Worm (Caenorhabditis elegans) whole organism, L3 larva: ENCODE results near the gene cbp-3.

Experiments
- nfya-1 ChIP-seq: sonication (generic microtip); optimal IDR thresholded peaks from 2 replicates; lab custom pipeline; 2017; ENCODE audit warnings: missing genetic modification characterization, mild to moderate bottlenecking, missing compliant biosample characterization, antibody characterized with exemption, moderate library complexity; ENCODE audit not compliant: insufficient read depth
- nhr-12 ChIP-seq: fragments of 150-350 bp; optimal IDR thresholded peaks from 2 replicates; lab custom pipeline; 2014; ENCODE audit warnings: missing biosample characterization, missing genetic modification characterization
- nhr-28 ChIP-seq: fragments of 150-350 bp; optimal IDR thresholded peaks from 2 replicates; lab custom pipeline; 2014; ENCODE audit warnings: missing biosample characterization, missing genetic modification characterization
- nhr-76 ChIP-seq: fragments of 150-350 bp; sonication (generic microtip); optimal IDR thresholded peaks from 5 replicates; lab custom pipeline; 2014; ENCODE audit warnings: missing biosample characterization, missing genetic modification characterization

DNA sequence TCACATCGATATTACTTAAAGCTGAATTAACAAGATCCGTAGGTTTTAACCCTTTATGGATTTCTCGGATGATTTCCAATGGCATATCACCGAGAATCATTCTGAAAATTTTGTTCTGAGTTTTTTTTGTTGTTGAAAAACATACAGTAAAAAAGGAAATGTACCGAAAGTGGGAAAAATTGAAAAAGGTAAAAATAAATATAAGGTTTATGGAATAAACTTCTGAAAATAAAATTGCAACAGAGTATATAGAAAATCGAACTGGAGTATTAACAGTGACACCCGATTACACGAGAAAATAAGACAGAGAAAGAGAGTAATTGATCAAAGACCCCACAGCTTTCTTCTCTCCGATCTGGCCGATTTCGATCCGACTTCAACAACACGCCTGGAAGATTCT lies 38.1 kb downstream of the cbp-3 start, which contains the start of gene K03H1.11:
- TF ChIP-seq nfya-1 (tag; lab: Kevin White, UChicago) (no peak), nhr-76 (no peak), nhr-28 (no peak), nhr-12 (tag; lab: Kevin White, UChicago) (no peak)
